Worm (Caenorhabditis elegans) whole organism, young adult: ENCODE data around the gene srh-128.

ENCODE experiments used
- F22D6.2 ChIP-seq: sonication (generic microtip); optimal IDR thresholded peaks from 2 replicates; lab custom pipeline; 2016; ENCODE audit warnings: mild to moderate bottlenecking, missing genetic modification characterization, missing compliant biosample characterization
- T26A5.8 ChIP-seq: sonication (generic microtip); optimal IDR thresholded peaks from 2 replicates; lab custom pipeline; 2016; ENCODE audit warnings: missing genetic modification characterization, missing compliant biosample characterization
- attf-5 ChIP-seq: fragments of 200-800 bp; sonication (Bioruptor generic); optimal IDR thresholded peaks from 2 replicates; lab custom pipeline; 2018; ENCODE audit warnings: mild to moderate bottlenecking, missing genetic modification characterization, missing compliant biosample characterization
- lsy-27 ChIP-seq: sonication (generic microtip); optimal IDR thresholded peaks from 2 replicates; lab custom pipeline; 2017; ENCODE audit warnings: missing genetic modification characterization, mild to moderate bottlenecking, missing compliant biosample characterization, antibody characterized with exemption, missing genotype, borderline replicate concordance; ENCODE audit not compliant: insufficient read depth
- nfya-2 ChIP-seq: fragments of 200-800 bp; sonication (Bioruptor generic); IDR thresholded peaks from 2 replicates; pipeline ENCODE4 v1.3.6; 2022; ENCODE audit warnings: missing genetic modification reagents, missing genetic modification characterization, missing compliant biosample characterization
- pbrm-1 ChIP-seq: fragments of 200-800 bp; sonication (Bioruptor generic); IDR thresholded peaks from 2 replicates; pipeline ENCODE4 v1.3.6; 2022; ENCODE audit warnings: missing genetic modification reagents, missing genetic modification characterization, missing compliant biosample characterization
- pha-4 ChIP-seq: fragments of 150-350 bp; sonication (generic microtip); optimal IDR thresholded peaks from 2 replicates; lab custom pipeline; 2014; ENCODE audit warnings: missing biosample characterization, missing genetic modification reagents, missing genetic modification characterization
- snpc-4 ChIP-seq, 5 experiments: fragments of 150-350 bp in 1 of 5; sonication (generic microtip) in 4 of 5; optimal IDR thresholded peaks; 2 replicates each; lab custom pipeline; 2014 to 2018; ENCODE audit warnings: missing genetic modification characterization in 5 of 5, missing biosample characterization in 3 of 5, antibody characterized with exemption in 2 of 5, mild to moderate bottlenecking in 2 of 5, missing compliant biosample characterization in 2 of 5, missing genotype in 2 of 5, moderate library complexity in 2 of 5, missing genetic modification reagents in 1 of 5

DNA sequence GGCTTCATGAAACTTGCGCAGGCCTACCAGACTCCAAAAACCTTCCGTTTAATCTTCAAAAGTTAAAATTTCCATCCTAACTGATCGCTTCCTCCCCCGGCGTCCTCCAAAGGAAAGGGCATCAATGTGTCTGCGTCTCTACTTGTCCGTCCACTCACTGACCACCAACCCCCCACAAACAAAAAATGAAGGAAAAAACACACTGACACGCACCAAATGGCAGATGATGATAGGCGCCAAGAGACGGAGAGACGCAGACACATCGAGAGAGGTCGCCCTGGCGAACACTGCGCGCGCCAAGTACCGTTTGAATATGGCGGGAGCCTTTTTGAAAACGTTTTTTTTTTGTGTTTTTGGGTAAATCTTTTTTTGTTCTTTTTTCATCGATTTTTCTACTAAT, 29.6 kb upstream of the srh-128 start:
- no peak for TF ChIP-seq F22D6.2
- no peak for TF ChIP-seq snpc-4 (GFP tag; optimal IDR thresholded peaks at IDR 0.05; lab: Kevin White, UChicago)
- TF ChIP-seq snpc-4 (tag; optimal IDR thresholded peaks at IDR 0.05; lab: Kevin White, UChicago), result no peak
- TF ChIP-seq pha-4, result no peak
- TF ChIP-seq attf-5, result no peak
- TF ChIP-seq pbrm-1 (GFP tag; lab: Robert Waterston, UW), result no peak
- no peak for TF ChIP-seq lsy-27 (tag; lab: Kevin White, UChicago)
- TF ChIP-seq nfya-2 (GFP tag; lab: Robert Waterston, UW), result no peak
- no peak for TF ChIP-seq T26A5.8 (tag; lab: Kevin White, UChicago)
